Worm (Caenorhabditis elegans) whole organism, young adult: ENCODE data around the gene hum-10.
A peak's percentile ranks its signal among the peaks of the same experiment; 100 is the strongest.

Experiments
- B0019.2 ChIP-seq: fragments of 200-800 bp; sonication (Bioruptor generic); conservative IDR thresholded peaks from 2 replicates; pipeline ENCODE4 v1.3.6; 2022; ENCODE audit warnings: missing genetic modification reagents, missing genetic modification characterization, missing compliant biosample characterization
- C06A6.2 ChIP-seq: fragments of 200-800 bp; sonication (Bioruptor generic); conservative IDR thresholded peaks from 2 replicates; pipeline ENCODE4 v1.3.6; 2022; ENCODE audit warnings: missing genetic modification characterization, missing compliant biosample characterization
- C17E4.6 ChIP-seq: fragments of 200-800 bp; sonication (Bioruptor generic); IDR thresholded peaks from 2 replicates; pipeline ENCODE4 v1.3.6; 2022; ENCODE audit warnings: missing genetic modification reagents, missing genetic modification characterization, missing compliant biosample characterization
- F33H1.4 ChIP-seq: fragments of 200-800 bp; sonication (Bioruptor generic); IDR thresholded peaks from 2 replicates; pipeline ENCODE4 v1.3.6; 2022; ENCODE audit warnings: missing genetic modification reagents, missing genetic modification characterization, missing compliant biosample characterization
- F39B2.1 ChIP-seq: fragments of 200-800 bp; sonication (Bioruptor generic); IDR thresholded peaks from 2 replicates; pipeline ENCODE4 v1.3.6; 2022; ENCODE audit warnings: missing genetic modification reagents, missing genetic modification characterization, missing compliant biosample characterization
- F49E8.2 ChIP-seq: sonication (generic microtip); optimal IDR thresholded peaks from 3 replicates; lab custom pipeline; 2017; ENCODE audit warnings: missing genetic modification characterization, mild to moderate bottlenecking, missing compliant biosample characterization, antibody characterized with exemption, moderate library complexity; ENCODE audit not compliant: insufficient read depth
- T26A5.8 ChIP-seq: sonication (generic microtip); optimal IDR thresholded peaks from 2 replicates; lab custom pipeline; 2016; ENCODE audit warnings: missing genetic modification characterization, missing compliant biosample characterization
- Y56A3A.18 ChIP-seq: fragments of 200-800 bp; sonication (Bioruptor generic); IDR thresholded peaks from 2 replicates; pipeline ENCODE4 v1.3.6; 2022; ENCODE audit warnings: missing genetic modification reagents, missing genetic modification characterization, missing compliant biosample characterization
- aptf-2 ChIP-seq: fragments of 200-800 bp; sonication (Bioruptor generic); conservative IDR thresholded peaks from 2 replicates; pipeline ENCODE4 v1.3.6; 2022; ENCODE audit warnings: missing genetic modification reagents, missing genetic modification characterization, missing compliant biosample characterization
- atf-7 ChIP-seq: sonication (generic microtip); optimal IDR thresholded peaks from 2 replicates; lab custom pipeline; 2017; ENCODE audit warnings: mild to moderate bottlenecking, missing genetic modification characterization, missing compliant biosample characterization
- attf-3 ChIP-seq: fragments of 200-800 bp; sonication (Bioruptor generic); conservative IDR thresholded peaks from 2 replicates; pipeline ENCODE4 v1.3.6; 2022; ENCODE audit warnings: missing genetic modification reagents, missing genetic modification characterization, missing compliant biosample characterization
- bed-1 ChIP-seq: fragments of 200-800 bp; sonication (Bioruptor generic); IDR thresholded peaks from 2 replicates; pipeline ENCODE4 v1.3.6; 2022; ENCODE audit warnings: missing genetic modification reagents, missing genetic modification characterization, missing compliant biosample characterization
- ceh-100 ChIP-seq: fragments of 200-800 bp; sonication (Bioruptor generic); IDR thresholded peaks from 2 replicates; pipeline ENCODE4 v1.3.6; 2022; ENCODE audit warnings: missing genetic modification reagents, missing genetic modification characterization, missing compliant biosample characterization
- ceh-79 ChIP-seq: sonication (generic microtip); optimal IDR thresholded peaks from 2 replicates; lab custom pipeline; 2017; ENCODE audit warnings: mild to moderate bottlenecking, missing genetic modification characterization, missing compliant biosample characterization
- dox-1 ChIP-seq: fragments of 200-800 bp; sonication (Bioruptor generic); IDR thresholded peaks from 2 replicates; pipeline ENCODE4 v1.3.6; 2022; ENCODE audit warnings: missing genetic modification reagents, missing genetic modification characterization, missing compliant biosample characterization
- egl-44 ChIP-seq: fragments of 200-800 bp; sonication (Bioruptor generic); IDR thresholded peaks from 2 replicates; pipeline ENCODE4 v1.3.6; 2022; ENCODE audit warnings: missing genetic modification reagents, missing genetic modification characterization, missing compliant biosample characterization
- ets-4 ChIP-seq: fragments of 200-800 bp; sonication (Bioruptor generic); optimal IDR thresholded peaks from 2 replicates; lab custom pipeline; 2018; ENCODE audit warnings: mild to moderate bottlenecking, missing genetic modification characterization, missing compliant biosample characterization
- fkh-3 ChIP-seq: sonication (generic microtip); optimal IDR thresholded peaks from 2 replicates; lab custom pipeline; 2016; ENCODE audit warnings: mild to moderate bottlenecking, missing genetic modification characterization, missing compliant biosample characterization
- gei-17 ChIP-seq: fragments of 200-800 bp; sonication (Bioruptor generic); optimal IDR thresholded peaks from 2 replicates; lab custom pipeline; 2018; ENCODE audit warnings: mild to moderate bottlenecking, missing genetic modification characterization, missing compliant biosample characterization
- him-1 ChIP-seq: sonication (generic microtip); optimal IDR thresholded peaks from 2 replicates; lab custom pipeline; 2016; ENCODE audit warnings: missing genotype, missing genetic modification reagents, missing genetic modification characterization, missing compliant biosample characterization
- hsf-1 ChIP-seq: fragments of 200-800 bp; sonication (Bioruptor generic); IDR thresholded peaks from 2 replicates; pipeline ENCODE4 v1.3.6; 2022; ENCODE audit warnings: missing genetic modification reagents, missing genetic modification characterization, missing compliant biosample characterization
- let-526 ChIP-seq: fragments of 200-800 bp; sonication (Bioruptor generic); IDR thresholded peaks from 2 replicates; pipeline ENCODE4 v1.3.6; 2022; ENCODE audit warnings: missing genetic modification reagents, missing genetic modification characterization, missing compliant biosample characterization
- lin-26 ChIP-seq: fragments of 200-800 bp; sonication (Bioruptor generic); IDR thresholded peaks from 2 replicates; pipeline ENCODE4 v1.3.6; 2022; ENCODE audit warnings: missing genetic modification reagents, missing genetic modification characterization, missing compliant biosample characterization
- madf-10 ChIP-seq: sonication (generic microtip); optimal IDR thresholded peaks from 2 replicates; lab custom pipeline; 2016; ENCODE audit warnings: mild to moderate bottlenecking, missing genetic modification characterization, missing compliant biosample characterization
- mel-28 ChIP-seq: sonication (generic microtip); optimal IDR thresholded peaks from 2 replicates; lab custom pipeline; 2016; ENCODE audit warnings: borderline replicate concordance, mild to moderate bottlenecking, missing genetic modification characterization, missing compliant biosample characterization
- mes-4 ChIP-seq: sonication (generic microtip); optimal IDR thresholded peaks from 2 replicates; lab custom pipeline; 2016; ENCODE audit warnings: missing genotype, missing genetic modification characterization, missing compliant biosample characterization
- nfya-2 ChIP-seq: fragments of 200-800 bp; sonication (Bioruptor generic); IDR thresholded peaks from 2 replicates; pipeline ENCODE4 v1.3.6; 2022; ENCODE audit warnings: missing genetic modification reagents, missing genetic modification characterization, missing compliant biosample characterization
- nhr-80 ChIP-seq: sonication (generic microtip); optimal IDR thresholded peaks from 2 replicates; lab custom pipeline; 2016; ENCODE audit warnings: missing genetic modification characterization, missing compliant biosample characterization
- pbrm-1 ChIP-seq: fragments of 200-800 bp; sonication (Bioruptor generic); IDR thresholded peaks from 2 replicates; pipeline ENCODE4 v1.3.6; 2022; ENCODE audit warnings: missing genetic modification reagents, missing genetic modification characterization, missing compliant biosample characterization
- rcor-1 ChIP-seq: fragments of 200-800 bp; sonication (Bioruptor generic); IDR thresholded peaks from 2 replicates; pipeline ENCODE4 v1.3.6; 2022; ENCODE audit warnings: missing genetic modification reagents, missing genetic modification characterization, missing compliant biosample characterization
- sea-2 ChIP-seq: fragments of 200-800 bp; sonication (Bioruptor generic); IDR thresholded peaks from 2 replicates; pipeline ENCODE4 v1.3.6; 2022; ENCODE audit warnings: missing genetic modification characterization, missing compliant biosample characterization
- snpc-1.1 ChIP-seq: sonication (generic microtip); optimal IDR thresholded peaks from 2 replicates; lab custom pipeline; 2017; ENCODE audit warnings: missing genetic modification characterization, mild to moderate bottlenecking, missing compliant biosample characterization, antibody characterized with exemption, moderate library complexity, missing genotype, missing genetic modification reagents; ENCODE audit not compliant: insufficient read depth
- snpc-1.3 ChIP-seq: sonication (generic microtip); optimal IDR thresholded peaks from 2 replicates; lab custom pipeline; 2017; ENCODE audit warnings: missing genetic modification characterization, mild to moderate bottlenecking, missing compliant biosample characterization, antibody characterized with exemption, moderate library complexity, missing genotype, missing genetic modification reagents; ENCODE audit not compliant: insufficient read depth
- snpc-3.4 ChIP-seq: sonication (generic microtip); optimal IDR thresholded peaks from 2 replicates; lab custom pipeline; 2017; ENCODE audit warnings: missing genetic modification characterization, mild to moderate bottlenecking, missing compliant biosample characterization, antibody characterized with exemption, moderate library complexity, missing genotype, missing genetic modification reagents
- unc-130 ChIP-seq: sonication (generic microtip); optimal IDR thresholded peaks from 2 replicates; lab custom pipeline; 2016; ENCODE audit warnings: missing genetic modification reagents, missing genetic modification characterization, missing compliant biosample characterization
- zfh-2 ChIP-seq: fragments of 200-800 bp; sonication (Bioruptor generic); conservative IDR thresholded peaks from 2 replicates; pipeline ENCODE4 v1.3.6; 2022; ENCODE audit warnings: missing genetic modification reagents, missing genetic modification characterization, missing compliant biosample characterization
- ztf-26 ChIP-seq: sonication (generic microtip); optimal IDR thresholded peaks from 2 replicates; lab custom pipeline; 2017; ENCODE audit warnings: missing genetic modification characterization, missing compliant biosample characterization
- ztf-28 ChIP-seq: fragments of 200-800 bp; sonication (Bioruptor generic); IDR thresholded peaks from 2 replicates; pipeline ENCODE4 v1.3.6; 2022; ENCODE audit warnings: missing genetic modification reagents, missing genetic modification characterization, missing compliant biosample characterization

hum-10 gene

ce11 chrX:4782197-4782596, at the start of gene hum-10:
hum-10 (minus strand) TSS chrX:4782297.
- no peak for TF ChIP-seq pbrm-1 (GFP tag; lab: Robert Waterston, UW)
- no peak for TF ChIP-seq C17E4.6 (GFP tag; lab: Robert Waterston, UW)
- no peak for TF ChIP-seq snpc-1.1 (tag; lab: Kevin White, UChicago)
- TF ChIP-seq rcor-1 (GFP tag; lab: Robert Waterston, UW) = no peak
- no peak for TF ChIP-seq bed-1 (GFP tag; lab: Robert Waterston, UW)
- TF ChIP-seq B0019.2 (GFP tag; lab: Robert Waterston, UW) = no peak
- no peak for TF ChIP-seq mes-4
- no peak for TF ChIP-seq madf-10 (tag; lab: Kevin White, UChicago)
- TF ChIP-seq, all 124 proteins: peak for 0

ce11 chrX:4822262-4822661, 40.2 kb upstream of the hum-10 start, which contains the start of gene R08E3.1:
R08E3.1 (plus strand) TSS chrX:4822647.
- TF ChIP-seq nhr-80 (tag; lab: Kevin White, UChicago) (peak; percentile 75), ets-4 (GFP tag; lab: Kevin White, UChicago) (peak; percentile 3), F39B2.1 (GFP tag; lab: Robert Waterston, UW) (no peak)
- TF ChIP-seq, all 124 proteins: peak for 2

- TF ChIP-seq let-526 (no peak), nhr-80 (tag; lab: Kevin White, UChicago) (peak; percentile 65), gei-17 (GFP tag; lab: Kevin White, UChicago) (no peak), atf-7 (tag; lab: Kevin White, UChicago) (peak; percentile 95), sea-2 (no peak), Y56A3A.18 (GFP tag; lab: Robert Waterston, UW) (no peak), C06A6.2 (no peak)
- TF ChIP-seq, all 124 proteins: peak for 2
These were observed 39.5 kb upstream of the hum-10 start for ce11 chrX:4821602-4822001.

- TF ChIP-seq dox-1 (0 out of 2 replicates have a peak, but pooled peaks have one; percentile 46), ceh-100 (GFP tag; lab: Robert Waterston, UW) (no peak), nhr-80 (tag; lab: Kevin White, UChicago) (peak; percentile 92), ceh-79 (tag; lab: Kevin White, UChicago) (no peak), attf-3 (GFP tag; lab: Robert Waterston, UW) (no peak), egl-44 (GFP tag; lab: Robert Waterston, UW) (0 out of 2 replicates have a peak, but pooled peaks have one; percentile 27)
These were observed 36.8 kb upstream of the hum-10 start for ce11 chrX:4818872-4819271.

- no peak for TF ChIP-seq aptf-2 (GFP tag; lab: Robert Waterston, UW)
- no peak for TF ChIP-seq nfya-2
These were observed 36.2 kb upstream of the hum-10 start, which contains the start of gene R08E3.3 for ce11 chrX:4818252-4818651. R08E3.3 (plus strand) TSS chrX:4818593.

ce11 chrX:4813115-4813732, 31.1 kb upstream of the hum-10 start:
- TF ChIP-seq zfh-2 (GFP tag; lab: Robert Waterston, UW) = peak; percentile 76; the same call in 1 of the 2 replicates
- TF ChIP-seq ztf-28 (GFP tag; lab: Robert Waterston, UW) = 0 out of 2 replicates have a peak, but pooled peaks have one; percentile 34
- no peak for TF ChIP-seq F33H1.4 (GFP tag; lab: Robert Waterston, UW)

ce11 chrX:4811242-4811641, 29.1 kb upstream of the hum-10 start, which contains the start of gene ztf-16:
ztf-16 (minus strand) TSS chrX:4811540.
- TF ChIP-seq lin-26 (GFP tag; lab: Robert Waterston, UW) (no peak), him-1 (tag; lab: Kevin White, UChicago) (no peak), fkh-3 (tag; lab: Kevin White, UChicago) (no peak), hsf-1 (GFP tag; lab: Robert Waterston, UW) (no peak), ztf-26 (tag; lab: Kevin White, UChicago) (no peak), F49E8.2 (tag; lab: Kevin White, UChicago) (no peak), zfh-2 (GFP tag; lab: Robert Waterston, UW) (no peak), mel-28 (tag; lab: Kevin White, UChicago) (no peak), snpc-1.3 (tag; lab: Kevin White, UChicago) (no peak), T26A5.8 (tag; lab: Kevin White, UChicago) (no peak), snpc-3.4 (tag; lab: Kevin White, UChicago) (no peak), unc-130 (no peak)
